Fruit fly (Drosophila melanogaster) whole organism, embryonic: ENCODE measurements around the gene CG31418.

Source experiments
- Awh ChIP-seq: fragments of 200-800 bp; sonication (Bioruptor generic); IDR thresholded peaks from 2 replicates; pipeline ENCODE4, ENCODE4 v1.3.6; 2022; ENCODE audit warnings: missing biosample characterization, missing genetic modification characterization
- B-H2 ChIP-seq: fragments of 200-800 bp; sonication (Bioruptor generic); optimal IDR thresholded peaks from 2 replicates; lab custom pipeline; 2018; ENCODE audit warnings: missing biosample characterization, mild to moderate bottlenecking, missing genetic modification characterization
- BEAF-32 ChIP-seq: fragments of 200-800 bp; sonication (Bioruptor generic); optimal IDR thresholded peaks from 3 replicates; lab custom pipeline; 2017; ENCODE audit warnings: missing biosample characterization, missing genetic modification characterization, mild to moderate bottlenecking, moderate library complexity, missing genetic modification reagents
- Bgb ChIP-seq: fragments of 200-800 bp; sonication (Bioruptor generic); IDR thresholded peaks from 2 replicates; pipeline ENCODE4 v1.3.6; 2022; ENCODE audit warnings: missing biosample characterization, missing genetic modification characterization; ENCODE audit not compliant: partially characterized antibody
- CG10321 ChIP-seq: fragments of 200-800 bp; sonication (Bioruptor generic); IDR thresholded peaks from 2 replicates; pipeline ENCODE4 v1.3.6; 2022; ENCODE audit warnings: missing biosample characterization, missing genetic modification characterization
- CG12236 ChIP-seq: fragments of 200-800 bp; sonication (Bioruptor generic); optimal IDR thresholded peaks from 2 replicates; lab custom pipeline; 2016; ENCODE audit warnings: missing biosample characterization, missing genetic modification characterization
- CG15073 ChIP-seq: fragments of 200-800 bp; sonication (Bioruptor generic); optimal IDR thresholded peaks from 2 replicates; lab custom pipeline; 2016; ENCODE audit warnings: missing biosample characterization, missing genetic modification characterization
- CG16779 ChIP-seq: fragments of 200-800 bp; sonication (Bioruptor generic); IDR thresholded peaks from 2 replicates; pipeline ENCODE4 v1.3.6; 2022; ENCODE audit warnings: missing biosample characterization, missing genetic modification characterization
- CG17361 ChIP-seq: fragments of 200-800 bp; sonication (Bioruptor generic); IDR thresholded peaks from 3 replicates; pipeline ENCODE4 v1.3.6; 2022; ENCODE audit warnings: missing biosample characterization, missing genetic modification characterization
- CG18476 ChIP-seq: fragments of 200-800 bp; sonication (Bioruptor generic); optimal IDR thresholded peaks from 2 replicates; lab custom pipeline; 2016; ENCODE audit warnings: missing biosample characterization, mild to moderate bottlenecking, missing genetic modification characterization
- CG18619 ChIP-seq: fragments of 200-800 bp; sonication (Bioruptor generic); optimal IDR thresholded peaks from 3 replicates; lab custom pipeline; 2017; ENCODE audit warnings: missing biosample characterization, mild to moderate bottlenecking, missing genetic modification characterization
- CG2129 ChIP-seq: fragments of 200-800 bp; sonication (Bioruptor generic); IDR thresholded peaks from 2 replicates; pipeline ENCODE4 v1.3.6; 2022; ENCODE audit warnings: missing biosample characterization, missing genetic modification characterization; ENCODE audit not compliant: partially characterized antibody
- CG2875 ChIP-seq: fragments of 200-800 bp; sonication (Bioruptor generic); optimal IDR thresholded peaks from 2 replicates; lab custom pipeline; 2017; ENCODE audit warnings: missing biosample characterization, mild to moderate bottlenecking, missing genetic modification characterization, missing genetic modification reagents
- CG32772 ChIP-seq: fragments of 200-800 bp; sonication (Bioruptor generic); IDR thresholded peaks from 2 replicates; pipeline ENCODE4 v1.3.6; 2022; ENCODE audit warnings: missing biosample characterization, missing genetic modification characterization
- CG3847 ChIP-seq: fragments of 200-800 bp; sonication (Bioruptor generic); IDR thresholded peaks from 2 replicates; pipeline ENCODE4 v1.3.6; 2022; ENCODE audit warnings: missing biosample characterization, missing genetic modification characterization
- CG4328 ChIP-seq: fragments of 200-800 bp; sonication (Bioruptor generic); optimal IDR thresholded peaks from 3 replicates; lab custom pipeline; 2017; ENCODE audit warnings: missing biosample characterization, missing genetic modification reagents, missing genetic modification characterization
- CG4854 ChIP-seq: fragments of 200-800 bp; sonication (Bioruptor generic); optimal IDR thresholded peaks from 2 replicates; lab custom pipeline; 2016; ENCODE audit warnings: missing biosample characterization, missing genetic modification characterization, inconsistent platforms
- CG5180 ChIP-seq: fragments of 200-800 bp; sonication (Bioruptor generic); optimal IDR thresholded peaks from 3 replicates; lab custom pipeline; 2017; ENCODE audit warnings: missing biosample characterization, missing genetic modification characterization, mild to moderate bottlenecking, moderate library complexity, missing genetic modification reagents
- CG6175 ChIP-seq: fragments of 200-800 bp; sonication (Bioruptor generic); IDR thresholded peaks from 3 replicates; pipeline ENCODE4 v1.3.6; 2022; ENCODE audit warnings: missing biosample characterization, missing genetic modification characterization
- CG6683 ChIP-seq: fragments of 200-800 bp; sonication (Bioruptor generic); optimal IDR thresholded peaks from 2 replicates; lab custom pipeline; 2017; ENCODE audit warnings: missing biosample characterization, mild to moderate bottlenecking, missing genetic modification characterization, missing genetic modification reagents
- CoRest ChIP-seq: fragments of 200-800 bp; sonication (Bioruptor generic); optimal IDR thresholded peaks from 3 replicates; lab custom pipeline; 2018; ENCODE audit warnings: missing biosample characterization, mild to moderate bottlenecking, missing genetic modification characterization, moderate library complexity
- Fer2 ChIP-seq: fragments of 200-800 bp; sonication (Bioruptor generic); optimal IDR thresholded peaks from 2 replicates; lab custom pipeline; 2018; ENCODE audit warnings: missing biosample characterization, mild to moderate bottlenecking, missing genetic modification characterization, moderate library complexity
- HLH3B ChIP-seq: fragments of 200-800 bp; sonication (Bioruptor generic); IDR thresholded peaks from 2 replicates; pipeline ENCODE4 v1.3.6; 2022; ENCODE audit warnings: missing biosample characterization, missing genetic modification characterization
- MESR4 ChIP-seq: fragments of 200-800 bp; sonication (Bioruptor generic); optimal IDR thresholded peaks from 2 replicates; lab custom pipeline; 2018; ENCODE audit warnings: missing biosample characterization, mild to moderate bottlenecking, missing genetic modification characterization, moderate library complexity
- Mad ChIP-seq: fragments of 200-800 bp; sonication (Bioruptor generic); optimal IDR thresholded peaks from 2 replicates; lab custom pipeline; 2016; ENCODE audit warnings: missing biosample characterization, missing genetic modification characterization
- Nf-YB ChIP-seq: fragments of 200-800 bp; sonication (Bioruptor generic); optimal IDR thresholded peaks from 3 replicates; lab custom pipeline; 2019; ENCODE audit warnings: missing biosample characterization, mild to moderate bottlenecking, missing genetic modification characterization, moderate library complexity
- NfI ChIP-seq: fragments of 200-800 bp; sonication (Bioruptor generic); optimal IDR thresholded peaks from 3 replicates; lab custom pipeline; 2018; ENCODE audit warnings: missing biosample characterization, mild to moderate bottlenecking, missing genetic modification characterization, moderate library complexity
- Ptx1 ChIP-seq: fragments of 200-800 bp; sonication (Bioruptor generic); IDR thresholded peaks from 2 replicates; pipeline ENCODE4 v1.3.6; 2022; ENCODE audit warnings: missing biosample characterization, missing genetic modification characterization
- bbx ChIP-seq: fragments of 200-800 bp; sonication (Bioruptor generic); IDR thresholded peaks from 2 replicates; pipeline ENCODE4 v1.3.6; 2022; ENCODE audit warnings: missing biosample characterization, missing genetic modification characterization; ENCODE audit not compliant: partially characterized antibody
- crc ChIP-seq: fragments of 200-800 bp; sonication (Bioruptor generic); optimal IDR thresholded peaks from 2 replicates; lab custom pipeline; 2016; ENCODE audit warnings: missing biosample characterization, missing genetic modification characterization
- fu2 ChIP-seq: fragments of 200-800 bp; sonication (Bioruptor generic); optimal IDR thresholded peaks from 2 replicates; lab custom pipeline; 2016; ENCODE audit warnings: missing biosample characterization, missing genetic modification characterization
- grau ChIP-seq: fragments of 200-800 bp; optimal IDR thresholded peaks from 3 replicates; lab custom pipeline; 2019; ENCODE audit warnings: missing biosample characterization, mild to moderate bottlenecking, missing genetic modification characterization, moderate library complexity
- lov ChIP-seq, 2 experiments: fragments of 200-800 bp in 1 of 2; fragments of >200 bp in 1 of 2; sonication (Bioruptor generic) in 1 of 2; IDR thresholded peaks in 1 of 2; optimal IDR thresholded peaks in 1 of 2; 2 replicates in 1 of 2; 3 replicates in 1 of 2; pipeline versions ENCODE4 v1.3.6 to Lab custom; 2017 to 2022; ENCODE audit warnings: missing biosample characterization in 1 of 2, missing genetic modification characterization in 1 of 2
- luna ChIP-seq: fragments of 200-800 bp; sonication (Bioruptor generic); optimal IDR thresholded peaks from 2 replicates; lab custom pipeline; 2016; ENCODE audit warnings: missing biosample characterization, missing genetic modification characterization
- nom ChIP-seq: fragments of 200-800 bp; sonication (Bioruptor generic); optimal IDR thresholded peaks from 2 replicates; lab custom pipeline; 2017; ENCODE audit warnings: missing biosample characterization, missing genetic modification characterization, mild to moderate bottlenecking, moderate library complexity, missing genetic modification reagents
- p53 ChIP-seq: fragments of 200-800 bp; sonication (Bioruptor generic); optimal IDR thresholded peaks from 2 replicates; lab custom pipeline; 2016; ENCODE audit warnings: missing biosample characterization, missing genetic modification characterization
- slbo ChIP-seq: fragments of 200-800 bp; sonication (Bioruptor generic); IDR thresholded peaks from 2 replicates; pipeline ENCODE4 v1.3.6; 2022; ENCODE audit warnings: missing biosample characterization, missing genetic modification characterization
- slou ChIP-seq: fragments of 200-800 bp; sonication (Bioruptor generic); optimal IDR thresholded peaks from 3 replicates; lab custom pipeline; 2016; ENCODE audit warnings: missing biosample characterization, missing genetic modification characterization
- sna ChIP-seq: fragments of 200-800 bp; sonication (Bioruptor generic); IDR thresholded peaks from 2 replicates; pipeline ENCODE4 v1.3.6; 2022; ENCODE audit warnings: missing biosample characterization, missing genetic modification characterization; ENCODE audit not compliant: partially characterized antibody
- tap ChIP-seq: fragments of 200-800 bp; optimal IDR thresholded peaks from 3 replicates; lab custom pipeline; 2019; ENCODE audit warnings: missing biosample characterization, mild to moderate bottlenecking, missing genetic modification characterization, moderate library complexity
- tgo ChIP-seq: fragments of 200-800 bp; sonication (Bioruptor generic); IDR thresholded peaks from 3 replicates; pipeline ENCODE4 v1.3.6; 2022; ENCODE audit warnings: missing biosample characterization, missing genetic modification characterization
- tll ChIP-seq, 2 experiments: fragments of 200-800 bp in 1 of 2; fragments of >200 bp in 1 of 2; sonication (Bioruptor generic) in 1 of 2; optimal IDR thresholded peaks; 2 replicates each; lab custom pipeline; 2017 to 2019; ENCODE audit warnings: missing biosample characterization in 2 of 2, missing genetic modification characterization in 2 of 2, mild to moderate bottlenecking in 1 of 2, moderate library complexity in 1 of 2
- tna ChIP-seq: fragments of 200-800 bp; sonication (Bioruptor generic); IDR thresholded peaks from 2 replicates; pipeline ENCODE4 v1.3.6; 2022; ENCODE audit warnings: missing biosample characterization, missing genetic modification characterization; ENCODE audit not compliant: partially characterized antibody
- trem ChIP-seq: fragments of 200-800 bp; optimal IDR thresholded peaks from 3 replicates; lab custom pipeline; 2019; ENCODE audit warnings: missing biosample characterization, mild to moderate bottlenecking, missing genetic modification characterization, moderate library complexity
- unc-4 ChIP-seq: fragments of 200-800 bp; sonication (Bioruptor generic); IDR thresholded peaks from 2 replicates; pipeline ENCODE4 v1.3.6; 2022; ENCODE audit warnings: missing biosample characterization, missing genetic modification characterization; ENCODE audit not compliant: partially characterized antibody
- zen ChIP-seq: fragments of 200-800 bp; sonication (Bioruptor generic); optimal IDR thresholded peaks from 3 replicates; lab custom pipeline; 2018; ENCODE audit warnings: missing biosample characterization, mild to moderate bottlenecking, missing genetic modification characterization, moderate library complexity
- zen2 ChIP-seq: fragments of 200-800 bp; sonication (Bioruptor generic); IDR thresholded peaks from 3 replicates; pipeline ENCODE4 v1.3.6; 2022; ENCODE audit warnings: missing biosample characterization, missing genetic modification characterization; ENCODE audit not compliant: partially characterized antibody
- zf30C ChIP-seq: fragments of 200-800 bp; sonication (Bioruptor generic); optimal IDR thresholded peaks from 3 replicates; lab custom pipeline; 2018; ENCODE audit warnings: missing biosample characterization, mild to moderate bottlenecking, missing genetic modification characterization
- zfh2 ChIP-seq: fragments of 200-800 bp; sonication (Bioruptor generic); optimal IDR thresholded peaks from 2 replicates; lab custom pipeline; 2016; ENCODE audit warnings: missing biosample characterization, missing genetic modification characterization

CG31418 gene

DNA sequence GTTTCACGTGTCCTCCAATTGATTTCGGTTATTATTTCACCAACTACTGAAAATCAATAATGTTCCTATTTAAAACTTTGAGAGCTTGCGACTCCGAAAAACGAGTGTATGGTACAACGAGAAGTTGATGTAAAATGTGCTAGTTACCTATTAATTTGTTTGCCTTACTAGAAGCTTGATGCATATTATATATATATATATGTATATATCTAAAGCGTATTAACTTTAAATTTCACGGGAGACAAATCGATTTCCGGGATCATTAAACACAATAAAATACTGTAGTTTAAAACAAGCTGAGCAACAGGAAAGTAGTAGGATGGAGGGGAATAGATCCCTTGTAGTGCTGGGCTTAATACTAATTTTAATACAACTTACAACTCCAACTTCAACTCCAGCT, at the start of gene CG31418:
CG31418 (plus strand) TSS at position 301 of the 400 bp plus-strand sequence.
- no peak for TF ChIP-seq unc-4
- TF ChIP-seq bbx (GFP tag; lab: Robert Waterston, UW): no peak
- TF ChIP-seq Awh (GFP tag; lab: Robert Waterston, UW): no peak
- no peak for TF ChIP-seq MESR4 (GFP tag; lab: Kevin White, UChicago)
- no peak for TF ChIP-seq tna
- TF ChIP-seq nom: no peak
- no peak for TF ChIP-seq CG15073 (GFP tag; lab: Kevin White, UChicago)
- TF ChIP-seq CG2875 (GFP tag; lab: Kevin White, UChicago): no peak
- TF ChIP-seq CG5180 (GFP tag; lab: Kevin White, UChicago): no peak
- no peak for TF ChIP-seq sna (GFP tag; lab: Robert Waterston, UW)
- TF ChIP-seq Mad (GFP tag; lab: Kevin White, UChicago): no peak
- no peak for TF ChIP-seq zfh2 (GFP tag; lab: Kevin White, UChicago)
- TF ChIP-seq CG6175: no peak
- no peak for TF ChIP-seq BEAF-32

DNA sequence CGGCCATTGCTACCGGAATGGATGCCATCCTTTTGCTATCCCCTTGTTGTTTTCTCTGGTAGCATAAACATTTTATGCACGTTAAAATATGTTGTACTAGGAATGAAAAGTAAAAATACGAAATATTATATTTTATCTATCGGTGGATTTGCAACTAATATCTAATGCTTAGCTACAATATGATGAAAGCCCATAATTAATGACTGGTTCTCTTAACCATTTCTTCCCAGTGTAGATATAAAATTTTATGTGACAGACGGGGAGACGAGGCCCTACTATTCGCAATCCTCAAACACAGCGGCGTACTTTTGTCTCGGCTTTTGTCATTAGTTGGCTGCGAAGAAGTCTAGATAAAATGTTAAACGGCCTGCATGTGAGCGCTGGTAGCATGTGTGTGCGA, 46.7 kb upstream of the CG31418 start:
- TF ChIP-seq grau (peak; percentile 29), CG5180 (GFP tag; lab: Kevin White, UChicago) (no peak), tgo (GFP tag; lab: Robert Waterston, UW) (no peak), Fer2 (tag; lab: Kevin White, UChicago) (no peak), CG6683 (GFP tag; lab: Kevin White, UChicago) (no peak), HLH3B (GFP tag; lab: Robert Waterston, UW) (no peak), NfI (no peak), tap (tag; lab: Kevin White, UChicago) (no peak), slbo (GFP tag; lab: Robert Waterston, UW) (peak; percentile 51; the same call in 1 of the 2 replicates), CG2129 (GFP tag; lab: Robert Waterston, UW) (no peak), fu2 (GFP tag; lab: Kevin White, UChicago) (no peak), BEAF-32 (no peak), trem (tag; lab: Kevin White, UChicago) (no peak), zen (tag; lab: Kevin White, UChicago) (no peak), B-H2 (GFP tag; lab: Kevin White, UChicago) (no peak), Ptx1 (GFP tag; lab: Robert Waterston, UW) (0 out of 2 replicates have a peak, but pooled peaks have one; percentile 5), CG10321 (no peak), CG18476 (no peak), CG16779 (GFP tag; lab: Robert Waterston, UW) (no peak), CG4854 (GFP tag; lab: Kevin White, UChicago) (no peak), CG3847 (GFP tag; lab: Robert Waterston, UW) (no peak), CG4328 (no peak), zf30C (GFP tag; lab: Kevin White, UChicago) (no peak), Bgb (GFP tag; lab: Robert Waterston, UW) (no peak), CG32772 (GFP tag; lab: Robert Waterston, UW) (no peak), crc (no peak), zen2 (GFP tag; lab: Robert Waterston, UW) (no peak), CG18619 (GFP tag; lab: Kevin White, UChicago) (no peak), p53 (no peak), luna (GFP tag; lab: Kevin White, UChicago) (no peak), lov (optimal IDR thresholded peaks at IDR 0.05; lab: Kevin White, UChicago) (no peak), lov (GFP tag; IDR thresholded peaks at IDR 0.05; lab: Robert Waterston, UW) (no peak), CoRest (tag; lab: Kevin White, UChicago) (peak; percentile 17), CG17361 (GFP tag; lab: Robert Waterston, UW) (no peak), tll (GFP tag; optimal IDR thresholded peaks at IDR 0.05; lab: Kevin White, UChicago) (no peak), slou (GFP tag; lab: Kevin White, UChicago) (no peak), Nf-YB (no peak), CG12236 (GFP tag; lab: Kevin White, UChicago) (no peak)
